Worm (Caenorhabditis elegans): Measurements from ENCODE around the gene F42H10.6.
A peak's percentile ranks its signal among the peaks of the same experiment; 100 is the strongest.

The F42H10.6 gene

ce11 chrIII:8473292-8473691 lies 7.0 kb downstream of the F42H10.6 start (continued):
- no peak; the same call in 1 of the 2 replicates for TF ChIP-seq madf-8 (GFP tag; conservative IDR thresholded peaks at IDR 0.05)
- TF ChIP-seq F49E8.2 (tag; optimal IDR thresholded peaks at IDR 0.05; ENCODE audit: insufficient read depth): no peak
- TF ChIP-seq lsl-1 (GFP tag; optimal IDR thresholded peaks at IDR 0.05): peak; percentile 38
- TF ChIP-seq hrde-1 (tag; optimal IDR thresholded peaks at IDR 0.05; ENCODE audit: borderline replicate concordance): no peak
- no peak for TF ChIP-seq sdz-38 (tag; optimal IDR thresholded peaks at IDR 0.05)
- TF ChIP-seq tbx-9 (tag; optimal IDR thresholded peaks at IDR 0.05; ENCODE audit: borderline replicate concordance): no peak
- TF ChIP-seq ceh-27 (GFP tag; optimal IDR thresholded peaks at IDR 0.05): no peak
- TF ChIP-seq sptf-2 (GFP tag; optimal IDR thresholded peaks at IDR 0.05): no peak
- no peak for TF ChIP-seq egrh-3 (GFP tag; IDR thresholded peaks at IDR 0.05)
- TF ChIP-seq nhr-27 (tag; optimal IDR thresholded peaks at IDR 0.05): no peak
- TF ChIP-seq akir-1 (GFP tag; optimal IDR thresholded peaks at IDR 0.05): no peak
- no peak for TF ChIP-seq lin-40 (tag; optimal IDR thresholded peaks at IDR 0.05)
- TF ChIP-seq dox-1 (GFP tag; IDR thresholded peaks at IDR 0.05): no peak
- no peak for TF ChIP-seq dpl-1 (GFP tag; optimal IDR thresholded peaks at IDR 0.05)
- no peak for TF ChIP-seq aptf-2 (GFP tag; conservative IDR thresholded peaks at IDR 0.05)
- TF ChIP-seq nfya-2 (GFP tag; IDR thresholded peaks at IDR 0.05): no peak
- TF ChIP-seq lag-1 (GFP tag; IDR thresholded peaks at IDR 0.05): no peak
- TF ChIP-seq Y95B8A.8 (GFP tag; IDR thresholded peaks at IDR 0.05): no peak
- TF ChIP-seq ztf-3 (GFP tag; optimal IDR thresholded peaks at IDR 0.05): no peak
- TF ChIP-seq F57C9.4 (tag; optimal IDR thresholded peaks at IDR 0.05): no peak
- TF ChIP-seq attf-3 (GFP tag; conservative IDR thresholded peaks at IDR 0.05): no peak
- no peak for TF ChIP-seq sea-2 (GFP tag; IDR thresholded peaks at IDR 0.05)
- no peak for TF ChIP-seq snpc-1.1 (tag; optimal IDR thresholded peaks at IDR 0.05; ENCODE audit: insufficient read depth)
- peak; percentile 39 for TF ChIP-seq ztf-18 (tag; optimal IDR thresholded peaks at IDR 0.05)
- peak; percentile 93 for TF ChIP-seq lin-26 (GFP tag; IDR thresholded peaks at IDR 0.05)
- peak; percentile 75 for TF ChIP-seq nhr-90 (tag; optimal IDR thresholded peaks at IDR 0.05)
- TF ChIP-seq F33H1.4 (GFP tag; IDR thresholded peaks at IDR 0.05): no peak
- peak in 1 of 2 experiments; percentile 25 for TF ChIP-seq rec-8 (tag; optimal IDR thresholded peaks at IDR 0.05)

DNA sequence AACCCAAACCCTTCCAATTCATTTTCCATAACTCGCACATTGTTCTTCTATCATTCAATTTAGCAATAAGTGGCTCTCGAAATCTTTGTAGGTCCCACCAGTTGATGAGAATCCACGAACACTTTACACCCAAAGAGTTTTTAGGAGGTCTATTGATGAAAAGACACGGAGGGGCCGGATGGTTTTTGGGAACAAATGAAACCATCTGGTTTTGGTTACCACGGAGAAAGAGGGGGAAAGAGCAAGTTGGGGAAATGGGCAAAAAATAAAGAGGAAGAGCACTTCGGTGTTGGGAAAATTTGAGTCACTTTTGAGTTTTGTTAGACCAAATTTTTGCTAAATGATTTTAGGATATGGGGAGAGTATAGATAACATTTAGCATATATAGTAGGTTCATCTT lies 12.7 kb downstream of the F42H10.6 start:
- TF ChIP-seq die-1 (tag; optimal IDR thresholded peaks at IDR 0.05) (no peak), K11D2.4 (GFP tag; IDR thresholded peaks at IDR 0.05) (no peak), snpc-3.4 (tag; optimal IDR thresholded peaks at IDR 0.05) (no peak), F57C9.4 (tag; optimal IDR thresholded peaks at IDR 0.05) (no peak), egrh-3 (GFP tag; IDR thresholded peaks at IDR 0.05) (no peak), ceh-27 (GFP tag; optimal IDR thresholded peaks at IDR 0.05) (no peak), bed-2 (GFP tag; IDR thresholded peaks at IDR 0.05) (no peak), ceh-40 (GFP tag; IDR thresholded peaks at IDR 0.05) (no peak), aptf-2 (GFP tag; conservative IDR thresholded peaks at IDR 0.05) (no peak), nhr-179 (tag; optimal IDR thresholded peaks at IDR 0.05) (no peak), lag-1 (GFP tag; IDR thresholded peaks at IDR 0.05) (no peak)

- TF ChIP-seq him-1 (tag; optimal IDR thresholded peaks at IDR 0.05): no peak
- TF ChIP-seq snpc-4 (GFP tag; optimal IDR thresholded peaks at IDR 0.05): no peak
- no peak for TF ChIP-seq snpc-4 (tag; optimal IDR thresholded peaks at IDR 0.05)
- TF ChIP-seq dpff-1 (tag; optimal IDR thresholded peaks at IDR 0.05): no peak
- no peak for TF ChIP-seq nhr-179 (tag; optimal IDR thresholded peaks at IDR 0.05)
- no peak for TF ChIP-seq Y67H2A.10 (GFP tag; conservative IDR thresholded peaks at IDR 0.05)
- no peak for TF ChIP-seq pbrm-1 (GFP tag; IDR thresholded peaks at IDR 0.05)
Observed at ce11 chrIII:8466735-8467134, 13.5 kb downstream of the F42H10.6 start, which contains the start of gene mig-39. TSS of gene mig-39 (plus strand) at chrIII:8467035.
